Worm (Caenorhabditis elegans) whole organism, L4 larva: Measurements from ENCODE around the gene amx-1.

Experiments
- F44E2.7 ChIP-seq: fragments of 200-800 bp; sonication (Bioruptor generic); IDR thresholded peaks from 2 replicates; pipeline ENCODE4 v2.1.2; 2022; ENCODE audit warnings: missing genetic modification characterization, missing compliant biosample characterization
- F49E8.2 ChIP-seq: sonication (generic microtip); optimal IDR thresholded peaks from 2 replicates; lab custom pipeline; 2016; ENCODE audit warnings: missing compliant biosample characterization, mild to moderate bottlenecking, missing genetic modification characterization, borderline replicate concordance
- ZK546.5 ChIP-seq, 2 experiments: sonication (generic microtip); optimal IDR thresholded peaks; 2 replicates each; lab custom pipeline; 2017; ENCODE audit warnings: missing biosample characterization in 2 of 2, missing genetic modification characterization in 2 of 2
- aha-1 ChIP-seq: fragments of 150-350 bp; peaks from one replicate; lab custom pipeline; 2014; ENCODE audit warnings: missing biosample characterization, missing genetic modification characterization
- aly-2 ChIP-seq: sonication (generic microtip); optimal IDR thresholded peaks from 2 replicates; lab custom pipeline; 2018; ENCODE audit warnings: missing biosample characterization, missing genetic modification characterization
- arid-1 ChIP-seq: fragments of 200-800 bp; sonication (Bioruptor generic); conservative IDR thresholded peaks from 2 replicates; pipeline ENCODE4 v1.3.6; 2022; ENCODE audit warnings: missing genetic modification reagents, missing genetic modification characterization, missing compliant biosample characterization
- attf-4 ChIP-seq: sonication (generic microtip); optimal IDR thresholded peaks from 3 replicates; lab custom pipeline; 2017; ENCODE audit warnings: missing biosample characterization, missing genetic modification characterization
- ceh-20 ChIP-seq: fragments of 200-800 bp; sonication (Bioruptor generic); IDR thresholded peaks from 2 replicates; pipeline ENCODE4 v1.3.6; 2022; ENCODE audit warnings: missing genetic modification reagents, missing genetic modification characterization, missing compliant biosample characterization
- ceh-28 ChIP-seq: fragments of 150-350 bp; optimal IDR thresholded peaks from 2 replicates; lab custom pipeline; 2014; ENCODE audit warnings: missing biosample characterization, missing genetic modification reagents, missing genetic modification characterization
- ceh-32 ChIP-seq: sonication (generic microtip); optimal IDR thresholded peaks from 2 replicates; lab custom pipeline; 2016; ENCODE audit warnings: mild to moderate bottlenecking, missing genetic modification characterization, missing compliant biosample characterization; ENCODE audit not compliant: poor library complexity
- ceh-62 ChIP-seq: sonication (generic microtip); optimal IDR thresholded peaks from 2 replicates; lab custom pipeline; 2017; ENCODE audit warnings: missing biosample characterization, missing genetic modification characterization
- ceh-82 ChIP-seq: sonication (generic microtip); optimal IDR thresholded peaks from 2 replicates; lab custom pipeline; 2017; ENCODE audit warnings: missing biosample characterization, missing genetic modification characterization
- daf-12 ChIP-seq: fragments of 150-350 bp; optimal IDR thresholded peaks from 2 replicates; lab custom pipeline; 2014; ENCODE audit warnings: missing biosample characterization, missing genetic modification reagents, missing genetic modification characterization
- daf-16 ChIP-seq, 3 experiments: sonication (generic microtip); optimal IDR thresholded peaks; 2 replicates each; lab custom pipeline; 2016 to 2017; ENCODE audit warnings: missing genetic modification characterization in 3 of 3, missing genetic modification reagents in 3 of 3, mild to moderate bottlenecking in 2 of 3, missing compliant biosample characterization in 2 of 3, missing biosample characterization in 1 of 3, moderate library complexity in 1 of 3
- dmd-8 ChIP-seq: fragments of 200-800 bp; sonication (Bioruptor generic); IDR thresholded peaks from 2 replicates; pipeline ENCODE4 v1.3.6; 2022; ENCODE audit warnings: missing genetic modification characterization, missing compliant biosample characterization
- dve-1 ChIP-seq: sonication (generic microtip); optimal IDR thresholded peaks from 2 replicates; lab custom pipeline; 2017; ENCODE audit warnings: antibody characterized with exemption, mild to moderate bottlenecking, missing genetic modification characterization, missing compliant biosample characterization; ENCODE audit not compliant: insufficient read depth
- egl-27 ChIP-seq: sonication (generic microtip); optimal IDR thresholded peaks from 3 replicates; lab custom pipeline; 2017; ENCODE audit warnings: missing biosample characterization, missing genetic modification reagents, missing genetic modification characterization
- egl-43 ChIP-seq: fragments of 200-800 bp; sonication (Bioruptor generic); IDR thresholded peaks from 2 replicates; pipeline ENCODE4 v1.3.6; 2022; ENCODE audit warnings: missing genetic modification reagents, missing genetic modification characterization, missing compliant biosample characterization
- fkh-10 ChIP-seq: fragments of 150-350 bp; optimal IDR thresholded peaks from 2 replicates; lab custom pipeline; 2014; ENCODE audit warnings: missing biosample characterization, missing genetic modification reagents, missing genetic modification characterization
- gei-8 ChIP-seq: fragments of 200-800 bp; sonication (Bioruptor generic); optimal IDR thresholded peaks from 2 replicates; lab custom pipeline; 2018; ENCODE audit warnings: mild to moderate bottlenecking, missing genetic modification characterization, missing compliant biosample characterization
- hmg-1.1 ChIP-seq: fragments of 200-800 bp; sonication (Bioruptor generic); IDR thresholded peaks from 2 replicates; pipeline ENCODE4 v1.3.6; 2022; ENCODE audit warnings: missing genetic modification reagents, missing genetic modification characterization, missing compliant biosample characterization
- jun-1 ChIP-seq: fragments of 150-350 bp; optimal IDR thresholded peaks from 2 replicates; lab custom pipeline; 2014; ENCODE audit warnings: missing biosample characterization, missing genetic modification reagents, missing genetic modification characterization
- lim-7 ChIP-seq: fragments of 200-800 bp; sonication (Bioruptor generic); IDR thresholded peaks from 2 replicates; pipeline ENCODE4 v1.3.6; 2022; ENCODE audit warnings: missing genetic modification characterization, missing compliant biosample characterization
- lin-1 ChIP-seq: fragments of 200-800 bp; sonication (Bioruptor generic); IDR thresholded peaks from 2 replicates; pipeline ENCODE4 v1.3.6; 2022; ENCODE audit warnings: missing genetic modification reagents, missing genetic modification characterization, missing compliant biosample characterization
- lin-13 ChIP-seq: fragments of 150-350 bp; optimal IDR thresholded peaks from 2 replicates; lab custom pipeline; 2014; ENCODE audit warnings: missing biosample characterization, missing genetic modification reagents, missing genetic modification characterization
- lin-29 ChIP-seq: fragments of 200-800 bp; sonication (Bioruptor generic); IDR thresholded peaks from 2 replicates; pipeline ENCODE4 v1.3.6; 2022; ENCODE audit warnings: missing genetic modification reagents, missing genetic modification characterization, missing compliant biosample characterization
- lin-38 ChIP-seq: fragments of 200-800 bp; sonication (Bioruptor generic); IDR thresholded peaks from 2 replicates; pipeline ENCODE4 v1.3.6; 2022; ENCODE audit warnings: missing genetic modification reagents, missing genetic modification characterization, missing compliant biosample characterization
- lin-39 ChIP-seq: fragments of 150-350 bp; optimal IDR thresholded peaks from 2 replicates; lab custom pipeline; 2014; ENCODE audit warnings: missing biosample characterization, missing genetic modification reagents, missing genetic modification characterization
- madf-5 ChIP-seq, 2 experiments: fragments of 200-800 bp; sonication (Bioruptor generic); IDR thresholded peaks; 2 replicates each; pipeline ENCODE4 v1.3.6; 2022; ENCODE audit warnings: missing compliant biosample characterization in 2 of 2, missing genetic modification characterization in 2 of 2
- madf-9 ChIP-seq: fragments of 200-800 bp; sonication (Bioruptor generic); conservative IDR thresholded peaks from 2 replicates; pipeline ENCODE4 v1.3.6; 2022; ENCODE audit warnings: missing genetic modification reagents, missing genetic modification characterization, missing compliant biosample characterization
- mes-2 ChIP-seq: sonication (generic microtip); optimal IDR thresholded peaks from 2 replicates; lab custom pipeline; 2016; ENCODE audit warnings: missing genotype, mild to moderate bottlenecking, missing genetic modification characterization, missing compliant biosample characterization; ENCODE audit not compliant: poor library complexity, severe bottlenecking
- mxl-2 ChIP-seq: fragments of 200-800 bp; sonication (Bioruptor generic); conservative IDR thresholded peaks from 2 replicates; pipeline ENCODE4 v1.3.6; 2022; ENCODE audit warnings: missing genetic modification reagents, missing genetic modification characterization, missing compliant biosample characterization
- mxl-3 ChIP-seq: fragments of 200-800 bp; sonication (Bioruptor generic); optimal IDR thresholded peaks from 2 replicates; lab custom pipeline; 2018; ENCODE audit warnings: mild to moderate bottlenecking, missing genetic modification characterization, missing compliant biosample characterization
- nhr-10 ChIP-seq: fragments of 150-350 bp; optimal IDR thresholded peaks from 2 replicates; lab custom pipeline; 2014; ENCODE audit warnings: missing biosample characterization, missing genetic modification characterization
- nhr-237 ChIP-seq: sonication (generic microtip); optimal IDR thresholded peaks from 2 replicates; lab custom pipeline; 2017; ENCODE audit warnings: missing biosample characterization, missing genetic modification characterization
- nhr-41 ChIP-seq: fragments of 200-800 bp; sonication (Bioruptor generic); IDR thresholded peaks from 2 replicates; pipeline ENCODE4 v1.3.6; 2022; ENCODE audit warnings: missing genetic modification reagents, missing genetic modification characterization, missing compliant biosample characterization
- nhr-76 ChIP-seq: fragments of 150-350 bp; optimal IDR thresholded peaks from 2 replicates; lab custom pipeline; 2014; ENCODE audit warnings: missing biosample characterization, missing genetic modification characterization
- pha-4 ChIP-seq, 2 experiments: fragments of 150-350 bp in 1 of 2; fragments of 200-800 bp in 1 of 2; sonication (Bioruptor generic) in 1 of 2; IDR thresholded peaks in 1 of 2; optimal IDR thresholded peaks in 1 of 2; 2 replicates each; pipeline versions ENCODE4 v1.3.6 to Lab custom; 2014 to 2022; ENCODE audit warnings: missing genetic modification characterization in 2 of 2, missing genetic modification reagents in 2 of 2, missing biosample characterization in 1 of 2, missing compliant biosample characterization in 1 of 2
- php-3 ChIP-seq: fragments of 200-800 bp; sonication (Bioruptor generic); IDR thresholded peaks from 2 replicates; pipeline ENCODE4 v1.3.6; 2022; ENCODE audit warnings: missing genetic modification reagents, missing genetic modification characterization, missing compliant biosample characterization
- sdz-12 ChIP-seq: fragments of 200-800 bp; sonication (Bioruptor generic); optimal IDR thresholded peaks from 2 replicates; lab custom pipeline; 2018; ENCODE audit warnings: mild to moderate bottlenecking, missing genetic modification characterization, missing compliant biosample characterization
- set-16 ChIP-seq: fragments of 200-800 bp; sonication (Bioruptor generic); IDR thresholded peaks from 2 replicates; pipeline ENCODE4 v1.3.6; 2022; ENCODE audit warnings: missing genetic modification reagents, missing genetic modification characterization, missing compliant biosample characterization
- skn-1 ChIP-seq: fragments of 150-350 bp; optimal IDR thresholded peaks from 2 replicates; lab custom pipeline; 2014; ENCODE audit warnings: missing biosample characterization, missing genetic modification characterization
- snpc-1.2 ChIP-seq: fragments of 200-800 bp; sonication (Bioruptor generic); IDR thresholded peaks from 2 replicates; pipeline ENCODE4 v1.3.6; 2022; ENCODE audit warnings: missing genetic modification reagents, missing genetic modification characterization, missing compliant biosample characterization
- unc-130 ChIP-seq: sonication (generic microtip); optimal IDR thresholded peaks from 2 replicates; lab custom pipeline; 2016; ENCODE audit warnings: missing genetic modification reagents, missing genetic modification characterization, missing compliant biosample characterization
- unc-39 ChIP-seq: sonication (generic microtip); optimal IDR thresholded peaks from 2 replicates; lab custom pipeline; 2017; ENCODE audit warnings: missing biosample characterization, missing genetic modification characterization
- vab-7 ChIP-seq: fragments of 200-800 bp; sonication (Bioruptor generic); IDR thresholded peaks from 2 replicates; pipeline ENCODE4 v1.3.6; 2022; ENCODE audit warnings: missing genetic modification reagents, missing genetic modification characterization, missing compliant biosample characterization
- zfp-2 ChIP-seq: sonication (generic microtip); optimal IDR thresholded peaks from 2 replicates; lab custom pipeline; 2016; ENCODE audit warnings: mild to moderate bottlenecking, missing genetic modification characterization, missing compliant biosample characterization
- zip-11 ChIP-seq: fragments of 200-800 bp; sonication (Bioruptor generic); IDR thresholded peaks from 2 replicates; pipeline ENCODE4 v1.3.6; 2022; ENCODE audit warnings: missing genetic modification characterization, missing compliant biosample characterization
- zip-2 ChIP-seq: fragments of 150-350 bp; optimal IDR thresholded peaks from 2 replicates; lab custom pipeline; 2014; ENCODE audit warnings: missing biosample characterization, missing genetic modification characterization

The amx-1 gene

ce11 chrIII:3801379-3801894 is 20.8 kb upstream of the amx-1 start (continued):
- no peak for TF ChIP-seq daf-12 (tag; lab: Kevin White, UChicago)
- TF ChIP-seq vab-7 (GFP tag; lab: Robert Waterston, UW): peak; percentile 65
- TF ChIP-seq ZK546.5 (tag; optimal IDR thresholded peaks at IDR 0.05; lab: Kevin White, UChicago): no peak
- peak; percentile 83 for TF ChIP-seq jun-1 (tag; lab: Kevin White, UChicago)
- TF ChIP-seq F49E8.2 (tag; lab: Kevin White, UChicago): no peak
- TF ChIP-seq attf-4 (tag; lab: Kevin White, UChicago): no peak
- TF ChIP-seq ceh-32 (tag; lab: Kevin White, UChicago): peak; percentile 50
- no peak for TF ChIP-seq ceh-62 (tag; lab: Kevin White, UChicago)
- peak; percentile 100 for TF ChIP-seq aha-1
- TF ChIP-seq madf-9: peak; percentile 53; the same call in 1 of the 2 replicates
- TF ChIP-seq egl-27 (tag; lab: Kevin White, UChicago): peak; percentile 37
- peak; percentile 72 for TF ChIP-seq php-3
- TF ChIP-seq arid-1 (GFP tag; lab: Robert Waterston, UW): peak; percentile 56; the same call in 1 of the 2 replicates
- peak; percentile 94 for TF ChIP-seq mxl-3
- TF ChIP-seq ceh-28 (tag; lab: Kevin White, UChicago): peak; percentile 90
- TF ChIP-seq dve-1 (tag; lab: Kevin White, UChicago): peak; percentile 98
- TF ChIP-seq pha-4 (GFP tag; IDR thresholded peaks at IDR 0.05; lab: Robert Waterston, UW): peak; percentile 88
- peak; percentile 14 for TF ChIP-seq pha-4 (tag; optimal IDR thresholded peaks at IDR 0.05; lab: Kevin White, UChicago)
- TF ChIP-seq madf-5 (GFP tag; IDR thresholded peaks at IDR 0.05; lab: Robert Waterston, UW): no peak
- TF ChIP-seq ceh-20: peak; percentile 89
- TF ChIP-seq lim-7 (GFP tag; lab: Robert Waterston, UW): 0 out of 2 replicates have a peak, but pooled peaks have one; percentile 12
- TF ChIP-seq daf-16 (GFP tag; optimal IDR thresholded peaks at IDR 0.05; lab: Kevin White, UChicago): peak; percentile 2 to 97
- peak; percentile 98 for TF ChIP-seq daf-16 (tag; optimal IDR thresholded peaks at IDR 0.05; lab: Kevin White, UChicago)
- TF ChIP-seq unc-39 (tag; lab: Kevin White, UChicago): peak; percentile 4
- no peak for TF ChIP-seq snpc-1.2 (GFP tag; lab: Robert Waterston, UW)
- peak; percentile 74 for TF ChIP-seq zip-2
- TF ChIP-seq mxl-2 (GFP tag; lab: Robert Waterston, UW): no peak
- peak; percentile 61 for TF ChIP-seq sdz-12
- TF ChIP-seq nhr-76 (tag; lab: Kevin White, UChicago): no peak
- TF ChIP-seq skn-1 (tag; lab: Kevin White, UChicago): peak; percentile 26
- no peak for TF ChIP-seq F44E2.7 (GFP tag; lab: Robert Waterston, UW)
- TF ChIP-seq dmd-8 (GFP tag; lab: Robert Waterston, UW): 0 out of 2 replicates have a peak, but pooled peaks have one; percentile 20
- peak; percentile 71 for TF ChIP-seq lin-38
- no peak for TF ChIP-seq aly-2 (tag; lab: Kevin White, UChicago)
- TF ChIP-seq zfp-2 (tag; lab: Kevin White, UChicago): peak; percentile 73
- peak; percentile 97 for TF ChIP-seq fkh-10 (GFP tag; lab: Kevin White, UChicago)
- TF ChIP-seq nhr-237: no peak
- TF ChIP-seq nhr-41 (GFP tag; lab: Robert Waterston, UW): no peak
- TF ChIP-seq hmg-1.1: peak; percentile 94
- no peak for TF ChIP-seq zip-11 (GFP tag; lab: Robert Waterston, UW)
- no peak for TF ChIP-seq lin-39
- peak; percentile 36 for TF ChIP-seq lin-1
- TF ChIP-seq gei-8 (GFP tag; lab: Kevin White, UChicago): peak; percentile 19
- peak; percentile 96 for TF ChIP-seq nhr-10 (tag; lab: Kevin White, UChicago)
- peak; percentile 87 for TF ChIP-seq set-16 (GFP tag; lab: Robert Waterston, UW)
- TF ChIP-seq ceh-82 (tag; lab: Kevin White, UChicago): no peak
- TF ChIP-seq unc-130: peak; percentile 49
- TF ChIP-seq lin-29 (GFP tag; lab: Robert Waterston, UW): 0 out of 2 replicates have a peak, but pooled peaks have one; percentile 30
- TF ChIP-seq mes-2 (tag; lab: Kevin White, UChicago): peak; percentile 70
- TF ChIP-seq lin-13 (GFP tag; lab: Kevin White, UChicago): peak; percentile 81
- peak; percentile 91 for TF ChIP-seq egl-43
